Worm (Caenorhabditis elegans) whole organism, L1 larva: ENCODE results near the gene cutl-11.
A peak's percentile ranks its signal among the peaks of the same experiment; 100 is the strongest.

ENCODE experiments used
- C04F5.9 ChIP-seq: sonication (generic microtip); optimal IDR thresholded peaks from 2 replicates; lab custom pipeline; 2016; ENCODE audit warnings: missing genetic modification characterization, missing compliant biosample characterization
- C16A3.4 ChIP-seq: fragments of 150-350 bp; optimal IDR thresholded peaks from 2 replicates; lab custom pipeline; 2014; ENCODE audit warnings: missing biosample characterization, missing genetic modification characterization
- Y116A8C.19 ChIP-seq: sonication (generic microtip); optimal IDR thresholded peaks from 2 replicates; lab custom pipeline; 2016; ENCODE audit warnings: missing compliant biosample characterization, missing genetic modification characterization, borderline replicate concordance
- aly-2 ChIP-seq: fragments of 150-350 bp; optimal IDR thresholded peaks from 2 replicates; lab custom pipeline; 2014; ENCODE audit warnings: missing biosample characterization, missing genetic modification characterization
- ama-1 ChIP-seq: fragments of 150-350 bp; optimal IDR thresholded peaks from 2 replicates; lab custom pipeline; 2014
- blmp-1 ChIP-seq: fragments of 150-350 bp; optimal IDR thresholded peaks from 2 replicates; lab custom pipeline; 2014; ENCODE audit warnings: missing biosample characterization, missing genetic modification characterization
- ceh-63 ChIP-seq: fragments of 200-800 bp; sonication (Bioruptor generic); optimal IDR thresholded peaks from 2 replicates; lab custom pipeline; 2018; ENCODE audit warnings: mild to moderate bottlenecking, missing genetic modification characterization, missing compliant biosample characterization
- ceh-82 ChIP-seq, 3 experiments: fragments of 150-350 bp in 1 of 3; sonication (generic microtip) in 2 of 3; optimal IDR thresholded peaks; 2 replicates each; lab custom pipeline; 2014 to 2017; ENCODE audit warnings: missing biosample characterization in 3 of 3, missing genetic modification characterization in 3 of 3
- ceh-88 ChIP-seq: fragments of 200-800 bp; sonication (Bioruptor generic); IDR thresholded peaks from 2 replicates; pipeline ENCODE4 v1.3.6; 2022; ENCODE audit warnings: missing genetic modification characterization, missing compliant biosample characterization
- ceh-90 ChIP-seq: sonication (generic microtip); optimal IDR thresholded peaks from 2 replicates; lab custom pipeline; 2016; ENCODE audit warnings: missing genetic modification characterization, missing compliant biosample characterization
- dsc-1 ChIP-seq: sonication (generic microtip); optimal IDR thresholded peaks from 2 replicates; lab custom pipeline; 2016; ENCODE audit warnings: mild to moderate bottlenecking, missing genetic modification characterization, missing compliant biosample characterization
- efl-1 ChIP-seq, 4 experiments: fragments of 150-350 bp; optimal IDR thresholded peaks in 3 of 4; peaks in 1 of 4; 1 replicate in 1 of 4; 2 replicates in 3 of 4; lab custom pipeline; 2014; ENCODE audit warnings: missing biosample characterization in 2 of 4, missing genetic modification characterization in 2 of 4, missing genetic modification reagents in 2 of 4
- efl-3 ChIP-seq: fragments of 200-800 bp; sonication (Bioruptor generic); optimal IDR thresholded peaks from 2 replicates; lab custom pipeline; 2018; ENCODE audit warnings: mild to moderate bottlenecking, missing genetic modification characterization, missing compliant biosample characterization
- egl-13 ChIP-seq: sonication (generic microtip); optimal IDR thresholded peaks from 2 replicates; lab custom pipeline; 2016; ENCODE audit warnings: missing genotype, missing genetic modification reagents, missing genetic modification characterization, missing compliant biosample characterization
- elt-2 ChIP-seq: sonication (generic microtip); optimal IDR thresholded peaks from 2 replicates; lab custom pipeline; 2016; ENCODE audit warnings: missing genetic modification characterization, mild to moderate bottlenecking, inconsistent platforms, missing compliant biosample characterization, missing genetic modification reagents
- fkh-4 ChIP-seq: sonication (generic microtip); optimal IDR thresholded peaks from 2 replicates; lab custom pipeline; 2016; ENCODE audit warnings: missing compliant biosample characterization, missing genetic modification characterization, borderline replicate concordance
- fkh-8 ChIP-seq: sonication (generic microtip); optimal IDR thresholded peaks from 2 replicates; lab custom pipeline; 2016; ENCODE audit warnings: mild to moderate bottlenecking, missing genetic modification characterization, missing compliant biosample characterization
- grh-1 ChIP-seq: fragments of 200-800 bp; sonication (Bioruptor generic); IDR thresholded peaks from 2 replicates; pipeline ENCODE4 v1.3.6; 2022; ENCODE audit warnings: missing genetic modification reagents, missing genetic modification characterization, missing compliant biosample characterization
- hpl-2 ChIP-seq: fragments of 150-350 bp; optimal IDR thresholded peaks from 2 replicates; lab custom pipeline; 2014; ENCODE audit warnings: missing biosample characterization, missing genetic modification reagents, missing genetic modification characterization
- isw-1 ChIP-seq: fragments of 200-800 bp; sonication (Bioruptor generic); IDR thresholded peaks from 2 replicates; pipeline ENCODE4 v1.3.6; 2022; ENCODE audit warnings: missing genetic modification characterization, missing compliant biosample characterization
- lin-14 ChIP-seq: fragments of 200-800 bp; sonication (Bioruptor generic); optimal IDR thresholded peaks from 2 replicates; lab custom pipeline; 2018; ENCODE audit warnings: mild to moderate bottlenecking, missing genetic modification characterization, moderate library complexity, missing compliant biosample characterization
- lir-3 ChIP-seq: sonication (generic microtip); optimal IDR thresholded peaks from 2 replicates; lab custom pipeline; 2016; ENCODE audit warnings: mild to moderate bottlenecking, missing genetic modification characterization, moderate library complexity, missing compliant biosample characterization; ENCODE audit not compliant: poor library complexity
- lsy-2 ChIP-seq, 2 experiments: fragments of 150-350 bp; optimal IDR thresholded peaks; 2 replicates each; lab custom pipeline; 2014; ENCODE audit warnings: missing biosample characterization in 2 of 2, missing genetic modification characterization in 2 of 2
- mab-9 ChIP-seq: fragments of 200-800 bp; sonication (Bioruptor generic); IDR thresholded peaks from 2 replicates; pipeline ENCODE4 v1.3.6; 2022; ENCODE audit warnings: missing genetic modification reagents, missing genetic modification characterization, missing compliant biosample characterization
- nhr-12 ChIP-seq: sonication (generic microtip); optimal IDR thresholded peaks from 2 replicates; lab custom pipeline; 2017; ENCODE audit warnings: missing biosample characterization, missing genetic modification characterization
- nhr-19 ChIP-seq: fragments of 200-800 bp; sonication (Bioruptor generic); conservative IDR thresholded peaks from 2 replicates; pipeline ENCODE4 v1.3.6; 2022; ENCODE audit warnings: missing genetic modification characterization, missing compliant biosample characterization
- nhr-20 ChIP-seq: sonication (generic microtip); optimal IDR thresholded peaks from 2 replicates; lab custom pipeline; 2016; ENCODE audit warnings: mild to moderate bottlenecking, missing genetic modification characterization, missing compliant biosample characterization
- nhr-237 ChIP-seq: fragments of 150-350 bp; optimal IDR thresholded peaks from 2 replicates; lab custom pipeline; 2014; ENCODE audit warnings: missing biosample characterization, missing genetic modification characterization
- nhr-28 ChIP-seq: fragments of 150-350 bp; optimal IDR thresholded peaks from 2 replicates; lab custom pipeline; 2014; ENCODE audit warnings: missing biosample characterization, missing genetic modification characterization
- nhr-47 ChIP-seq: sonication (generic microtip); optimal IDR thresholded peaks from 2 replicates; lab custom pipeline; 2016; ENCODE audit warnings: mild to moderate bottlenecking, missing genetic modification characterization, moderate library complexity, missing compliant biosample characterization
- nhr-77 ChIP-seq: fragments of 150-350 bp; optimal IDR thresholded peaks from 2 replicates; lab custom pipeline; 2014; ENCODE audit warnings: missing biosample characterization, missing genetic modification characterization
- nhr-85 ChIP-seq: sonication (generic microtip); peaks from one replicate; lab custom pipeline; 2016; ENCODE audit warnings: missing genetic modification characterization, inconsistent platforms, missing compliant biosample characterization
- nhr-90 ChIP-seq: sonication (generic microtip); optimal IDR thresholded peaks from 2 replicates; lab custom pipeline; 2016; ENCODE audit warnings: mild to moderate bottlenecking, missing genetic modification characterization, missing compliant biosample characterization; ENCODE audit not compliant: poor library complexity
- pag-3 ChIP-seq: sonication (generic microtip); optimal IDR thresholded peaks from 2 replicates; lab custom pipeline; 2017; ENCODE audit warnings: missing genetic modification characterization, mild to moderate bottlenecking, missing compliant biosample characterization, antibody characterized with exemption, borderline replicate concordance; ENCODE audit not compliant: insufficient read depth
- rnt-1 ChIP-seq: sonication (generic microtip); optimal IDR thresholded peaks from 2 replicates; lab custom pipeline; 2016; ENCODE audit warnings: mild to moderate bottlenecking, missing genetic modification characterization, moderate library complexity, missing compliant biosample characterization
- sox-4 ChIP-seq: sonication (generic microtip); optimal IDR thresholded peaks from 2 replicates; lab custom pipeline; 2016; ENCODE audit warnings: missing genetic modification characterization, missing compliant biosample characterization
- tlp-1 ChIP-seq: fragments of 150-350 bp; optimal IDR thresholded peaks from 2 replicates; lab custom pipeline; 2014; ENCODE audit warnings: missing biosample characterization, missing genetic modification characterization
- unc-130 ChIP-seq: fragments of 150-350 bp; optimal IDR thresholded peaks from 2 replicates; lab custom pipeline; 2017; ENCODE audit warnings: missing biosample characterization, missing genetic modification characterization, inconsistent platforms
- unc-86 ChIP-seq: sonication (generic microtip); optimal IDR thresholded peaks from 2 replicates; lab custom pipeline; 2016; ENCODE audit warnings: missing genetic modification characterization, missing compliant biosample characterization
- vab-15 ChIP-seq: sonication (generic microtip); optimal IDR thresholded peaks from 2 replicates; lab custom pipeline; 2017; ENCODE audit warnings: missing genotype, mild to moderate bottlenecking, missing genetic modification characterization, missing compliant biosample characterization
- xbp-1 ChIP-seq: sonication (generic microtip); optimal IDR thresholded peaks from 2 replicates; lab custom pipeline; 2016; ENCODE audit warnings: missing genetic modification characterization, missing compliant biosample characterization
- zag-1 ChIP-seq: fragments of 150-350 bp; optimal IDR thresholded peaks from 2 replicates; lab custom pipeline; 2014; ENCODE audit warnings: missing biosample characterization, missing genetic modification characterization

Gene cutl-11

DNA sequence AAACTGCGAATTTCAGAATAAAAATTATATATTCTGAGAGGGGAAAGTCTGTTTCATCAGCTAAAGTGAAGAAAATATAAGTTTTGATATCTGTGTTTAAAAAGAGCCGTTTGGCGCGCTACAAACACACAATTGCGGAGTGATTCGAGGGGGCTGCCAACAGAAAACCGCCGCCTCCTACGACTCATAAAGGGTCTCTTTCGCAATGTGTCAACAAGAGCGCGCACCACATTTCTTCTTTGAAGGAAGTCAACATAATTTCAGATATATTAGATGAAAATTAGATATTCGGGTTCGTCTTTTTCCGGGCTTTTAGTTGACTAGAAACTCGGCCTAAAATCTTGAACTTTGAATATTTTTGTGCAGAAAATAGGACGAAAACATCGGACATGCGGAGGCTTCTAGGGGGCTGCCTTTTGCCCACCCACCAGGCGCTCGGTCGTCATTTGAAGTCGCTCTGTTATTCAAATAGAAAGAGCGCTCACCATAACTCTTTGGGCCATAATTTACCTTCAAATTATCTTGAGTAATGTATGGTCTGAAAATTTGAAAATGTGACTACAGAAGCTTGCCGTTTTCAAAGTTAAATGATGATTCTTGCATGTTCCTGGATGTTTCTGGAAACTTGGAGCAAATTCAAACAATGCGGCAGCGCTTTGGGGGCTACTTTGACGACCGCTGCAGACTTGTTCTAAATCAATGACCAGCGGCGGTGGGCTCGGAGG lies 44.7 kb downstream of the cutl-11 start (continued):
- peak; percentile 2 for TF ChIP-seq vab-15 (tag; lab: Kevin White, UChicago)
- peak; percentile 51 to 70 (median 63) for TF ChIP-seq ceh-82 (tag; optimal IDR thresholded peaks at IDR 0.05; lab: Kevin White, UChicago)
- TF ChIP-seq lir-3 (tag; lab: Kevin White, UChicago) = peak; percentile 65
- TF ChIP-seq nhr-90 (tag; lab: Kevin White, UChicago) = peak; percentile 96

ce11 chrX:11605214-11605765 lies 45.4 kb downstream of the cutl-11 start, which contains the start of gene ftt-2:
TSS of gene ftt-2 (minus strand) at chrX:11605419.
- TF ChIP-seq ama-1 (lab: Kevin White, UChicago) = peak; percentile 36
- peak; percentile 36 for TF ChIP-seq rnt-1 (tag; lab: Kevin White, UChicago)
- peak in 1 of 3 experiments; percentile 7 for TF ChIP-seq ceh-82 (tag; optimal IDR thresholded peaks at IDR 0.05; lab: Kevin White, UChicago)
- TF ChIP-seq ceh-63 (GFP tag; lab: Kevin White, UChicago) = no peak
- peak; percentile 42 for TF ChIP-seq ceh-90 (tag; lab: Kevin White, UChicago)
- TF ChIP-seq nhr-85 (tag; lab: Kevin White, UChicago) = no peak

ce11 chrX:11603234-11604108 lies 47.2 kb downstream of the cutl-11 start:
- TF ChIP-seq blmp-1 (no peak), nhr-77 (no peak), zag-1 (tag; lab: Kevin White, UChicago) (no peak), xbp-1 (tag; lab: Kevin White, UChicago) (peak; percentile 16), ceh-82 (tag; optimal IDR thresholded peaks at IDR 0.05; lab: Kevin White, UChicago) (no peak), efl-3 (GFP tag; lab: Kevin White, UChicago) (no peak), efl-1 (optimal IDR thresholded peaks at IDR 0.05; lab: Kevin White, UChicago) (peak in 1 of 2 experiments; percentile 39), efl-1 (GFP tag; optimal IDR thresholded peaks at IDR 0.05 in 1 of 2; lab: Kevin White, UChicago) (no peak), sox-4 (tag; lab: Kevin White, UChicago) (no peak), egl-13 (tag; lab: Kevin White, UChicago) (peak; percentile 27), dsc-1 (tag; lab: Kevin White, UChicago) (peak; percentile 56), elt-2 (tag; lab: Kevin White, UChicago) (peak; percentile 31), hpl-2 (GFP tag; lab: Kevin White, UChicago) (no peak), nhr-90 (tag; lab: Kevin White, UChicago) (peak; percentile 63), aly-2 (tag; lab: Kevin White, UChicago) (peak; percentile 78), tlp-1 (no peak), nhr-28 (tag; lab: Kevin White, UChicago) (no peak), fkh-8 (tag; lab: Kevin White, UChicago) (peak; percentile 5), C16A3.4 (peak; percentile 8), grh-1 (no peak), lin-14 (GFP tag; lab: Kevin White, UChicago) (peak; percentile 31), lsy-2 (tag; optimal IDR thresholded peaks at IDR 0.05; lab: Kevin White, UChicago) (peak; percentile 52 to 70), nhr-12 (tag; lab: Kevin White, UChicago) (no peak), nhr-237 (no peak), fkh-4 (no peak), rnt-1 (tag; lab: Kevin White, UChicago) (no peak), pag-3 (tag; lab: Kevin White, UChicago) (no peak), C04F5.9 (no peak), isw-1 (GFP tag; lab: Robert Waterston, UW) (no peak), unc-86 (tag; lab: Kevin White, UChicago) (peak; percentile 24), nhr-19 (0 out of 2 replicates have a peak, but pooled peaks have one; percentile 12), Y116A8C.19 (no peak), ama-1 (lab: Kevin White, UChicago) (peak; percentile 61), nhr-47 (tag; lab: Kevin White, UChicago) (peak; percentile 47), nhr-85 (tag; lab: Kevin White, UChicago) (peak; percentile 77), mab-9 (no peak), ceh-88 (GFP tag; lab: Robert Waterston, UW) (0 out of 2 replicates have a peak, but pooled peaks have one; percentile 27), nhr-20 (peak; percentile 23), unc-130 (tag; lab: Kevin White, UChicago) (no peak)
